Fruit fly (Drosophila melanogaster) whole organism, embryonic: ENCODE results near the gene Pink1.

Experiments used
- Blimp-1 ChIP-seq: fragments of 200-800 bp; sonication (Bioruptor generic); optimal IDR thresholded peaks from 3 replicates; lab custom pipeline; 2018; ENCODE audit warnings: missing biosample characterization, missing genetic modification characterization, mild to moderate bottlenecking, moderate library complexity, missing genetic modification reagents
- CG12071 ChIP-seq: fragments of 200-800 bp; sonication (Bioruptor generic); optimal IDR thresholded peaks from 3 replicates; lab custom pipeline; 2018; ENCODE audit warnings: missing biosample characterization, mild to moderate bottlenecking, missing genetic modification characterization
- CG15073 ChIP-seq: fragments of 200-800 bp; sonication (Bioruptor generic); optimal IDR thresholded peaks from 2 replicates; lab custom pipeline; 2016; ENCODE audit warnings: missing biosample characterization, missing genetic modification characterization
- CG17912 ChIP-seq: fragments of 200-800 bp; sonication (Bioruptor generic); optimal IDR thresholded peaks from 2 replicates; lab custom pipeline; 2018; ENCODE audit warnings: missing biosample characterization, mild to moderate bottlenecking, missing genetic modification characterization
- CG2875 ChIP-seq: fragments of 200-800 bp; sonication (Bioruptor generic); optimal IDR thresholded peaks from 2 replicates; lab custom pipeline; 2017; ENCODE audit warnings: missing biosample characterization, mild to moderate bottlenecking, missing genetic modification characterization, missing genetic modification reagents
- CG8290 ChIP-seq, 3 experiments: fragments of 200-800 bp; sonication (Bioruptor generic); optimal IDR thresholded peaks; 2 replicates each; lab custom pipeline; 2016 to 2019; ENCODE audit warnings: missing biosample characterization in 3 of 3, missing genetic modification characterization in 3 of 3, mild to moderate bottlenecking in 2 of 3, moderate library complexity in 1 of 3
- CTCF ChIP-seq: fragments of 200-800 bp; sonication (Bioruptor generic); optimal IDR thresholded peaks from 2 replicates; lab custom pipeline; 2017; ENCODE audit warnings: missing biosample characterization, mild to moderate bottlenecking, missing genetic modification characterization, moderate library complexity
- HHEX ChIP-seq: fragments of 200-800 bp; sonication (Bioruptor generic); optimal IDR thresholded peaks from 3 replicates; lab custom pipeline; 2017; ENCODE audit warnings: missing biosample characterization, mild to moderate bottlenecking, missing genetic modification characterization, missing genetic modification reagents
- chinmo ChIP-seq: fragments of 200-800 bp; sonication (Bioruptor generic); IDR thresholded peaks from 4 replicates; pipeline ENCODE4 v1.3.6; 2022; ENCODE audit warnings: missing biosample characterization, missing genetic modification characterization; ENCODE audit not compliant: partially characterized antibody
- esg ChIP-seq: fragments of 200-800 bp; sonication (Bioruptor generic); conservative IDR thresholded peaks from 2 replicates; pipeline ENCODE4 v1.3.6; 2022; ENCODE audit warnings: missing biosample characterization, missing genetic modification characterization
- maf-S ChIP-seq: fragments of 200-800 bp; sonication (Bioruptor generic); optimal IDR thresholded peaks from 2 replicates; lab custom pipeline; 2016; ENCODE audit warnings: missing biosample characterization, missing genetic modification characterization
- vnd ChIP-seq: fragments of 200-800 bp; sonication (Bioruptor generic); IDR thresholded peaks from 3 replicates; pipeline ENCODE4 v1.3.6; 2022; ENCODE audit warnings: missing biosample characterization, missing genetic modification characterization; ENCODE audit not compliant: partially characterized antibody

dm6 chrX:6730600-6731259, 47.1 kb downstream of the Pink1 start:
- no peak for TF ChIP-seq CG15073 (GFP tag; lab: Kevin White, UChicago)
- TF ChIP-seq maf-S: no peak
- TF ChIP-seq vnd (GFP tag; lab: Robert Waterston, UW): no peak
- no peak for TF ChIP-seq esg (GFP tag; lab: Robert Waterston, UW)
- no peak for TF ChIP-seq chinmo (GFP tag; lab: Robert Waterston, UW)
- no peak for TF ChIP-seq CG8290 (GFP tag; optimal IDR thresholded peaks at IDR 0.05; lab: Kevin White, UChicago)
- no peak for TF ChIP-seq CG8290 (tag; optimal IDR thresholded peaks at IDR 0.05; lab: Kevin White, UChicago)
- no peak for TF ChIP-seq HHEX (GFP tag; lab: Kevin White, UChicago)
- TF ChIP-seq Blimp-1: no peak
- no peak for TF ChIP-seq CG12071 (GFP tag; lab: Kevin White, UChicago)
- TF ChIP-seq CTCF: no peak
- no peak for TF ChIP-seq CG2875 (GFP tag; lab: Kevin White, UChicago)
- no peak for TF ChIP-seq CG17912 (GFP tag; lab: Kevin White, UChicago)
